Fruit fly (Drosophila melanogaster): Measurements from ENCODE around the gene CG14257.

DNA sequence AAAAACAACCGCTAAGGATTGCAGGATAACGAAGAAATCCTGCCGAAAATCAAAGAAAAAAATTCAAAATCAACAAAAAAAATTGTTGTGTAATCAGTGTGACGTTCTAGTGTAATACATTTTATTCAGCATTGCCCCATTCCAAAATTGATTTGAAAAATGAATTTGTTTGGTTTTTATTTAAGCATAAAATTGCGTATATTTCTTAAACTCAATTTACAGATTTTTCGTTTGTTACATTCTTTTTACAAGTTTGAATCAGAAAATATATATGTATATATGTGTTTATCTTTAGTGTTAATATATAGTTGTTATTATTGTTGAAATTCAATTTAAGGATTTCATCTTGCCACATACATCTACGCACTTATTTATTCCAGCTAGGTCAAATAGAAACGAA is 48.9 kb downstream of the CG14257 start, which contains the start of gene CG6059:
- no peak for TF ChIP-seq Sin3A (optimal IDR thresholded peaks at IDR 0.05)
- no peak for TF ChIP-seq psq (optimal IDR thresholded peaks at IDR 0.05)
- TF ChIP-seq ttk (optimal IDR thresholded peaks at IDR 0.05), result no peak
- no peak for TF ChIP-seq insv (optimal IDR thresholded peaks at IDR 0.05)
- no peak for TF ChIP-seq h (optimal IDR thresholded peaks at IDR 0.05)
- no peak for TF ChIP-seq Myc (optimal IDR thresholded peaks at IDR 0.05)

All from Kc167 (cell line).